Worm (Caenorhabditis elegans) whole organism, L4 larva: Measurements from ENCODE around the gene T26C12.2.
"Not testable (repeated sequence)": the region's sequence is repeated elsewhere in the genome, so short reads cannot be mapped to it uniquely, and the experiment has no call there.

ENCODE experiments used
- D1046.2 ChIP-seq: fragments of 200-800 bp; sonication (Bioruptor generic); IDR thresholded peaks from 2 replicates; pipeline ENCODE4 v1.3.6; 2022; ENCODE audit warnings: missing genetic modification characterization, missing compliant biosample characterization
- F10B5.3 ChIP-seq: sonication (generic microtip); optimal IDR thresholded peaks from 2 replicates; lab custom pipeline; 2016; ENCODE audit warnings: mild to moderate bottlenecking, missing genetic modification characterization, missing compliant biosample characterization
- F44E2.7 ChIP-seq: fragments of 200-800 bp; sonication (Bioruptor generic); IDR thresholded peaks from 2 replicates; pipeline ENCODE4 v2.1.2; 2022; ENCODE audit warnings: missing genetic modification characterization, missing compliant biosample characterization
- T20F7.1 ChIP-seq: fragments of 200-800 bp; sonication (Bioruptor generic); optimal IDR thresholded peaks from 2 replicates; lab custom pipeline; 2018; ENCODE audit warnings: mild to moderate bottlenecking, missing genetic modification characterization, missing compliant biosample characterization
- T26A8.4 ChIP-seq: fragments of 200-800 bp; sonication (Bioruptor generic); IDR thresholded peaks from 2 replicates; pipeline ENCODE4 v1.3.6; 2022; ENCODE audit warnings: missing genetic modification characterization, missing compliant biosample characterization
- Y48G9A.11 ChIP-seq: fragments of 200-800 bp; sonication (Bioruptor generic); IDR thresholded peaks from 2 replicates; pipeline ENCODE4 v1.3.6; 2022; ENCODE audit warnings: missing genetic modification reagents, missing genetic modification characterization, missing compliant biosample characterization
- Y75B8A.6 ChIP-seq: fragments of 200-800 bp; sonication (Bioruptor generic); IDR thresholded peaks from 2 replicates; pipeline ENCODE4 v1.3.6; 2022; ENCODE audit warnings: missing genetic modification reagents, missing genetic modification characterization, missing compliant biosample characterization
- arid-1 ChIP-seq: fragments of 200-800 bp; sonication (Bioruptor generic); conservative IDR thresholded peaks from 2 replicates; pipeline ENCODE4 v1.3.6; 2022; ENCODE audit warnings: missing genetic modification reagents, missing genetic modification characterization, missing compliant biosample characterization
- ceh-20 ChIP-seq: fragments of 200-800 bp; sonication (Bioruptor generic); IDR thresholded peaks from 2 replicates; pipeline ENCODE4 v1.3.6; 2022; ENCODE audit warnings: missing genetic modification reagents, missing genetic modification characterization, missing compliant biosample characterization
- ceh-44 ChIP-seq: fragments of 200-800 bp; sonication (Bioruptor generic); IDR thresholded peaks from 2 replicates; pipeline ENCODE4 v1.3.6; 2022; ENCODE audit warnings: missing genetic modification reagents, missing genetic modification characterization, missing compliant biosample characterization
- cey-2 ChIP-seq: sonication (generic microtip); optimal IDR thresholded peaks from 3 replicates; lab custom pipeline; 2017; ENCODE audit warnings: missing genetic modification characterization, mild to moderate bottlenecking, missing compliant biosample characterization, antibody characterized with exemption, borderline replicate concordance; ENCODE audit not compliant: insufficient read depth
- ctbp-1 ChIP-seq: fragments of 200-800 bp; sonication (Bioruptor generic); IDR thresholded peaks from 2 replicates; pipeline ENCODE4 v1.3.6; 2022; ENCODE audit warnings: missing genetic modification reagents, missing genetic modification characterization, missing compliant biosample characterization
- daf-8 ChIP-seq: fragments of 200-800 bp; sonication (Bioruptor generic); IDR thresholded peaks from 2 replicates; pipeline ENCODE4 v1.3.6; 2022; ENCODE audit warnings: missing genetic modification characterization, missing compliant biosample characterization
- dmd-6 ChIP-seq: fragments of 200-800 bp; sonication (Bioruptor generic); IDR thresholded peaks from 2 replicates; pipeline ENCODE4 v1.3.6; 2022; ENCODE audit warnings: missing genetic modification reagents, missing genetic modification characterization, missing compliant biosample characterization
- dmd-9 ChIP-seq: fragments of 200-800 bp; sonication (Bioruptor generic); IDR thresholded peaks from 2 replicates; pipeline ENCODE4 v1.3.6; 2022; ENCODE audit warnings: missing genetic modification reagents, missing genetic modification characterization, missing compliant biosample characterization
- duxl-1 ChIP-seq: sonication (generic microtip); optimal IDR thresholded peaks from 2 replicates; lab custom pipeline; 2016; ENCODE audit warnings: mild to moderate bottlenecking, missing genetic modification characterization, moderate library complexity, missing compliant biosample characterization; ENCODE audit not compliant: poor library complexity
- dve-1 ChIP-seq: sonication (generic microtip); optimal IDR thresholded peaks from 2 replicates; lab custom pipeline; 2017; ENCODE audit warnings: antibody characterized with exemption, mild to moderate bottlenecking, missing genetic modification characterization, missing compliant biosample characterization; ENCODE audit not compliant: insufficient read depth
- egl-43 ChIP-seq: fragments of 200-800 bp; sonication (Bioruptor generic); IDR thresholded peaks from 2 replicates; pipeline ENCODE4 v1.3.6; 2022; ENCODE audit warnings: missing genetic modification reagents, missing genetic modification characterization, missing compliant biosample characterization
- hif-1 ChIP-seq, 2 experiments: sonication (generic microtip); optimal IDR thresholded peaks; 2 replicates each; lab custom pipeline; 2016 to 2017; ENCODE audit warnings: missing compliant biosample characterization in 2 of 2, missing genetic modification characterization in 2 of 2, missing genetic modification reagents in 2 of 2, missing genotype in 2 of 2, mild to moderate bottlenecking in 1 of 2
- hlh-11 ChIP-seq: fragments of 200-800 bp; sonication (Bioruptor generic); optimal IDR thresholded peaks from 2 replicates; lab custom pipeline; 2018; ENCODE audit warnings: mild to moderate bottlenecking, missing genetic modification characterization, missing compliant biosample characterization
- hmg-1.1 ChIP-seq: fragments of 200-800 bp; sonication (Bioruptor generic); IDR thresholded peaks from 2 replicates; pipeline ENCODE4 v1.3.6; 2022; ENCODE audit warnings: missing genetic modification reagents, missing genetic modification characterization, missing compliant biosample characterization
- lin-1 ChIP-seq: fragments of 200-800 bp; sonication (Bioruptor generic); IDR thresholded peaks from 2 replicates; pipeline ENCODE4 v1.3.6; 2022; ENCODE audit warnings: missing genetic modification reagents, missing genetic modification characterization, missing compliant biosample characterization
- lin-29 ChIP-seq: fragments of 200-800 bp; sonication (Bioruptor generic); IDR thresholded peaks from 2 replicates; pipeline ENCODE4 v1.3.6; 2022; ENCODE audit warnings: missing genetic modification reagents, missing genetic modification characterization, missing compliant biosample characterization
- lsy-2 ChIP-seq, 2 experiments: fragments of 150-350 bp in 1 of 2; sonication (generic microtip) in 1 of 2; optimal IDR thresholded peaks; 2 replicates each; lab custom pipeline; 2014 to 2017; ENCODE audit warnings: missing biosample characterization in 2 of 2, missing genetic modification characterization in 2 of 2
- madf-5 ChIP-seq, 2 experiments: fragments of 200-800 bp; sonication (Bioruptor generic); IDR thresholded peaks; 2 replicates each; pipeline ENCODE4 v1.3.6; 2022; ENCODE audit warnings: missing compliant biosample characterization in 2 of 2, missing genetic modification characterization in 2 of 2
- mdt-29 ChIP-seq: fragments of 200-800 bp; sonication (Bioruptor generic); IDR thresholded peaks from 2 replicates; pipeline ENCODE4 v1.3.6; 2022; ENCODE audit warnings: missing genetic modification reagents, missing genetic modification characterization, missing compliant biosample characterization
- mes-2 ChIP-seq: sonication (generic microtip); optimal IDR thresholded peaks from 2 replicates; lab custom pipeline; 2016; ENCODE audit warnings: missing genotype, mild to moderate bottlenecking, missing genetic modification characterization, missing compliant biosample characterization; ENCODE audit not compliant: poor library complexity, severe bottlenecking
- mxl-2 ChIP-seq: fragments of 200-800 bp; sonication (Bioruptor generic); conservative IDR thresholded peaks from 2 replicates; pipeline ENCODE4 v1.3.6; 2022; ENCODE audit warnings: missing genetic modification reagents, missing genetic modification characterization, missing compliant biosample characterization
- nhr-102 ChIP-seq: sonication (generic microtip); optimal IDR thresholded peaks from 2 replicates; lab custom pipeline; 2016; ENCODE audit warnings: mild to moderate bottlenecking, missing genetic modification characterization, moderate library complexity, missing compliant biosample characterization
- nhr-28 ChIP-seq: fragments of 150-350 bp; optimal IDR thresholded peaks from 2 replicates; lab custom pipeline; 2014; ENCODE audit warnings: missing biosample characterization, missing genetic modification characterization
- nhr-41 ChIP-seq: fragments of 200-800 bp; sonication (Bioruptor generic); IDR thresholded peaks from 2 replicates; pipeline ENCODE4 v1.3.6; 2022; ENCODE audit warnings: missing genetic modification reagents, missing genetic modification characterization, missing compliant biosample characterization
- nhr-42 ChIP-seq: fragments of 200-800 bp; sonication (Bioruptor generic); IDR thresholded peaks from 2 replicates; pipeline ENCODE4 v1.3.6; 2022; ENCODE audit warnings: missing genetic modification characterization, missing compliant biosample characterization
- nhr-48 ChIP-seq: sonication (generic microtip); optimal IDR thresholded peaks from 2 replicates; lab custom pipeline; 2016; ENCODE audit warnings: mild to moderate bottlenecking, missing genetic modification characterization, missing compliant biosample characterization
- pha-4 ChIP-seq, 2 experiments: fragments of 150-350 bp in 1 of 2; fragments of 200-800 bp in 1 of 2; sonication (Bioruptor generic) in 1 of 2; IDR thresholded peaks in 1 of 2; optimal IDR thresholded peaks in 1 of 2; 2 replicates each; pipeline versions ENCODE4 v1.3.6 to Lab custom; 2014 to 2022; ENCODE audit warnings: missing genetic modification characterization in 2 of 2, missing genetic modification reagents in 2 of 2, missing biosample characterization in 1 of 2, missing compliant biosample characterization in 1 of 2
- php-3 ChIP-seq: fragments of 200-800 bp; sonication (Bioruptor generic); IDR thresholded peaks from 2 replicates; pipeline ENCODE4 v1.3.6; 2022; ENCODE audit warnings: missing genetic modification reagents, missing genetic modification characterization, missing compliant biosample characterization
- rbr-2 ChIP-seq: sonication (generic microtip); optimal IDR thresholded peaks from 2 replicates; lab custom pipeline; 2016; ENCODE audit warnings: missing genotype, missing genetic modification characterization, missing compliant biosample characterization
- saeg-2 ChIP-seq: fragments of 200-800 bp; sonication (Bioruptor generic); IDR thresholded peaks from 2 replicates; pipeline ENCODE4 v1.3.6; 2022; ENCODE audit warnings: missing genetic modification reagents, missing genetic modification characterization, missing compliant biosample characterization
- snpc-1.2 ChIP-seq: fragments of 200-800 bp; sonication (Bioruptor generic); IDR thresholded peaks from 2 replicates; pipeline ENCODE4 v1.3.6; 2022; ENCODE audit warnings: missing genetic modification reagents, missing genetic modification characterization, missing compliant biosample characterization
- spr-3 ChIP-seq: fragments of 200-800 bp; sonication (Bioruptor generic); optimal IDR thresholded peaks from 2 replicates; lab custom pipeline; 2018; ENCODE audit warnings: mild to moderate bottlenecking, missing genetic modification characterization, missing compliant biosample characterization
- tag-97 ChIP-seq: fragments of 200-800 bp; sonication (Bioruptor generic); IDR thresholded peaks from 2 replicates; pipeline ENCODE4 v1.3.6; 2022; ENCODE audit warnings: missing genetic modification characterization, missing compliant biosample characterization
- zfp-2 ChIP-seq: sonication (generic microtip); optimal IDR thresholded peaks from 2 replicates; lab custom pipeline; 2016; ENCODE audit warnings: mild to moderate bottlenecking, missing genetic modification characterization, missing compliant biosample characterization
- zfp-3 ChIP-seq: fragments of 200-800 bp; sonication (Bioruptor generic); conservative IDR thresholded peaks from 2 replicates; pipeline ENCODE4 v1.3.6; 2022; ENCODE audit warnings: missing genetic modification reagents, missing genetic modification characterization, missing compliant biosample characterization
- zip-11 ChIP-seq: fragments of 200-800 bp; sonication (Bioruptor generic); IDR thresholded peaks from 2 replicates; pipeline ENCODE4 v1.3.6; 2022; ENCODE audit warnings: missing genetic modification characterization, missing compliant biosample characterization

Gene T26C12.2

DNA sequence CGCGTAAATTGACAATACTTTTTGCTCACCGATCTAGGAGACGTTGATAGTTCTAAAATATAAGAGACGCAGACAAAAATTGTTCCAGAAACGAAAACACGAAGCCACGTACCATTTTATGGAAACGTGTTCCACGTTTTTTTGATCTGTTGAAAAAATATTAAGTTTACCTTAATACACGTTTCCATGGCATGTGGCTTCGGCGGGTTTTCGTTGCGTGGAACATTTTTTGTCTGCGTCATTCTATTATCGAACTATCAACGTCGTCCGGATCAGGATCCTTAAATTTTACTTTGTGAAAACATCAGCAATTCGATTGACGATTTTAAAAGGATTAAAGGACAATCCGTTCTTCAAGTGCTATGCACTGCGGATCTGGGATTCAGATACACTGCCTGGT lies at the start of gene T26C12.2:
Gene T26C12.2, minus strand, starts transcription at position 101 of the 400 bp plus-strand sequence.
- TF ChIP-seq nhr-48 (tag; lab: Kevin White, UChicago) (no peak), F10B5.3 (tag; lab: Kevin White, UChicago) (no peak), zfp-2 (tag; lab: Kevin White, UChicago) (no peak), cey-2 (tag; lab: Kevin White, UChicago) (no peak), hif-1 (tag; optimal IDR thresholded peaks at IDR 0.05; lab: Kevin White, UChicago) (no peak), mdt-29 (no peak), dve-1 (no peak), nhr-102 (tag; lab: Kevin White, UChicago) (no peak), zip-11 (GFP tag; lab: Robert Waterston, UW) (no peak), snpc-1.2 (no peak)

DNA sequence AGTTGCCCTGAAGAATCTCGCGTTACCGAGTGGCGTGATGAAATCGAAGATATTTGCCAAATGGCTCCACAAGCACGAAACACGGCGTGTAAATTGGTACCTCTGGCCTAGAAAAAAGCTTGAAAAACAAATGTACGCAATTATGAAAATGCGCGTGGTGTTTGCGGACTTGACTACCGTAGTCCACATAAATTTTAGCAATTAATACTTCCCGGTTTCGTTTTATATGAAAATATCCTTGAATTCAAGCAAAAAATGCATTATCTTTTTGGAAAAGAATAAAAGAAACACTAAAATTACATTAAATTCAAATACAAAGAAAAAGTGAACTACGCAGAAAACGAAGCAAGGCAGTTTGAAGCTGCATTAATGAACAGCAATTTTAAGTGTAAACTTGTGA lies 48.5 kb upstream of the T26C12.2 start:
- peak in 1 of 2 experiments; percentile 58 for TF ChIP-seq lsy-2 (tag; optimal IDR thresholded peaks at IDR 0.05; lab: Kevin White, UChicago)

DNA sequence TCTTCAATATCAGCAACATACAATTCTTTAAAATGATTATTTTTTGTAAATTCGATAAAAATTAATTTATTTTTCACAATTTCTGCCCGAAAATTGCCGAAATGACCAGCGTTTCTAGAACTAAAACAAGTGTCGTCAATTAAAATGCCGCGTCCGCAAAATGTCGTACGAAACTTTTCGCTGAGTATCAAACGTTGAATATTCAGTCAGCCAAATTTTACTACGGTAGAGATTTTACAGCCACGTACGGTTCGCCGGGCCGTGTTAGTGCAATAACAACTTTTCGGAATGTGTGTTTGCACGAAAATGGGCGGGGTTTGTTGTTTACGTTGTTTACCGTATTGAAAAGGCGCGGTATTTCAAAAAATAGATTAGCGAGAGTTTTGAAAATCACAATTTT lies 47.8 kb upstream of the T26C12.2 start:
- TF ChIP-seq tag-97 (GFP tag; lab: Robert Waterston, UW) (0 out of 2 replicates have a peak, but pooled peaks have one; percentile 40), dmd-6 (GFP tag; lab: Robert Waterston, UW) (peak; percentile 98), nhr-42 (GFP tag; lab: Robert Waterston, UW) (peak; percentile 98), rbr-2 (peak; percentile 87), ceh-44 (GFP tag; lab: Robert Waterston, UW) (0 out of 2 replicates have a peak, but pooled peaks have one; percentile 44), T26A8.4 (peak; percentile 98), saeg-2 (GFP tag; lab: Robert Waterston, UW) (peak; percentile 94), arid-1 (GFP tag; lab: Robert Waterston, UW) (peak; percentile 84), nhr-28 (tag; lab: Kevin White, UChicago) (peak; percentile 6), mxl-2 (GFP tag; lab: Robert Waterston, UW) (0 out of 2 replicates have a peak, but pooled peaks have one; percentile 47), F44E2.7 (GFP tag; lab: Robert Waterston, UW) (peak; percentile 72; the same call in 1 of the 2 replicates), spr-3 (GFP tag; lab: Kevin White, UChicago) (peak; percentile 54), Y75B8A.6 (GFP tag; lab: Robert Waterston, UW) (peak; percentile 83; the same call in 1 of the 2 replicates), ctbp-1 (GFP tag; lab: Robert Waterston, UW) (peak; percentile 79), egl-43 (GFP tag; lab: Robert Waterston, UW) (peak; percentile 89), madf-5 (GFP tag; IDR thresholded peaks at IDR 0.05; lab: Robert Waterston, UW) (peak in 1 of 2 experiments; percentile 86; a peak in 1 of 4 replicates), hmg-1.1 (GFP tag; lab: Robert Waterston, UW) (peak; percentile 90), php-3 (GFP tag; lab: Robert Waterston, UW) (peak; percentile 96), nhr-48 (tag; lab: Kevin White, UChicago) (peak; percentile 63), mes-2 (tag; lab: Kevin White, UChicago) (peak; percentile 78), Y48G9A.11 (GFP tag; lab: Robert Waterston, UW) (peak; percentile 94), nhr-41 (GFP tag; lab: Robert Waterston, UW) (peak; percentile 93), T20F7.1 (GFP tag; lab: Kevin White, UChicago) (peak; percentile 87), dmd-9 (peak; percentile 97), lsy-2 (tag; optimal IDR thresholded peaks at IDR 0.05; lab: Kevin White, UChicago) (peak; percentile 78 to 92), duxl-1 (tag; lab: Kevin White, UChicago) (peak; percentile 64), pha-4 (GFP tag; IDR thresholded peaks at IDR 0.05; lab: Robert Waterston, UW) (peak; percentile 96; the same call in 1 of the 2 replicates), nhr-102 (tag; lab: Kevin White, UChicago) (peak; percentile 88), daf-8 (peak; percentile 97), snpc-1.2 (peak; percentile 88), lin-1 (GFP tag; lab: Robert Waterston, UW) (peak; percentile 93), lin-29 (GFP tag; lab: Robert Waterston, UW) (peak; percentile 96), D1046.2 (peak; percentile 97), hlh-11 (peak; percentile 69), zfp-3 (GFP tag; lab: Robert Waterston, UW) (peak; percentile 98), ceh-20 (GFP tag; lab: Robert Waterston, UW) (peak; percentile 96), dve-1 (peak; percentile 35)
- TF ChIP-seq pha-4 (tag; optimal IDR thresholded peaks at IDR 0.05; lab: Kevin White, UChicago) = not testable (repeated sequence)
